Fruit fly (Drosophila melanogaster) whole organism, larva: ENCODE measurements around the gene CG7785.
A peak's percentile ranks its signal among the peaks of the same experiment; 100 is the strongest.

Source experiments
- noc ChIP-seq: fragments of 200-800 bp; sonication (Bioruptor generic); optimal IDR thresholded peaks from 3 replicates; lab custom pipeline; 2019; ENCODE audit warnings: missing biosample characterization, mild to moderate bottlenecking, missing genetic modification characterization, moderate library complexity

The CG7785 gene

DNA sequence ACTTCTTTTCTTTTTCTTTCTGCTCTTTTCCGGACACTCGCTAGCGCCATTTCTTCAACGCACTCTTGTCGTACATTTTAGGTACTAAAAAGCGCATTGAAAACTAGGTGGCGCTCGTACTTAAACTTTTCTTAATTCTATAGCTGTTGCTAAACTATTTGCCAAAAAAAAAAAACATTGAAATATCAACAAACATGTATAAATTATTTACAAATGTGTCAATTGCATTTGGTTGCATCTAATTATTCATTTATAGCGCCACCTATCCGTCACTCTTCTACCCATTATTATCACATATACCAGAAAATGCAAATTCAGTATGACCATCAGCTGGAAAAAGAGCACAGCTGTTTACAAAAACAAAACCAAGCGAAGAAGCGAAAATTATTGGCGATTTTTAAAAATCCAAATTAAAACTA, at the start of gene CG7785:
Gene CG7785 (plus strand): TSS at position 340 of the 419 bp plus-strand sequence.
- TF ChIP-seq noc (tag; lab: Kevin White, UChicago), result no peak

- TF ChIP-seq noc (tag; lab: Kevin White, UChicago), result no peak
Observed at dm6 chr3R:18004698-18005097, 16.7 kb upstream of the CG7785 start.

DNA sequence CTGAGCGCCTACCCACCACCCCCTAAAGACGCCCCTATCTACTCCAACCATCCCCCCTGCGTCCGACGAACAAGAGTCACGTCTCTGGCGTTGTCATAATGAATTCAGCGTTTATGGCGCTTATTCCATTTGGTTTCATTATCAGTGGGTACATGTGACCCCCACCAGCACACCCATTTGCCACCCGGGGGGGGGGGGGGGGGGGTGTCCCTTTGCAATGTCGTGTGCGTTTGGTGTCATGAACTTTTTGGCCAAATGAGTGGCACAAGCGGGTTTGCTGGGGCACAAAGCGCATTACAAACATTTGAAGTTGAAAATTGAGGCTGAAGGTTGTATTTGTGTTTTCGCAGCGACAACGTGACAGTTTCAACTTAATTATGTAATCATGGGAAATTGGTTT, 14.9 kb upstream of the CG7785 start:
- TF ChIP-seq noc (tag; lab: Kevin White, UChicago), result no peak

DNA sequence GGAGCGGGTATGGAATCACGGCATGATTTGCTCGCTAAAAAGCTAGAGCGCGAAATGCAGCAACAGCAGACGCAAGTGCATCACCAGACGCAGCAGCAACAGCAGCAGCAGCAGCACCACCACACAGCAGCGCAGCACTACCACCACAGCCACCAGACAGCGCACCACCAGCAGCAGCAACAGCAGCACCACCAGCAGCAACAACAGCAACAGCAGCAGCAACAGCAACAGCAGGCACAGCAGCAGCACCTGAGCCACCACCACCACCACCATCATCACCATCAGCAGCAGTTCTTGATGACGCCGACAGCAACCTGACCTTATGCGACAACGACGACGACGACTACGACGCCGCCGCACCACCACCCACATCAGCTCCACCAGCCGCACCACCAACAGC, 8.3 kb upstream of the CG7785 start:
- no peak for TF ChIP-seq noc (tag; lab: Kevin White, UChicago)

- no peak for TF ChIP-seq noc (tag; lab: Kevin White, UChicago)
Observed at dm6 chr3R:18015705-18016397, 5.5 kb upstream of the CG7785 start.

DNA sequence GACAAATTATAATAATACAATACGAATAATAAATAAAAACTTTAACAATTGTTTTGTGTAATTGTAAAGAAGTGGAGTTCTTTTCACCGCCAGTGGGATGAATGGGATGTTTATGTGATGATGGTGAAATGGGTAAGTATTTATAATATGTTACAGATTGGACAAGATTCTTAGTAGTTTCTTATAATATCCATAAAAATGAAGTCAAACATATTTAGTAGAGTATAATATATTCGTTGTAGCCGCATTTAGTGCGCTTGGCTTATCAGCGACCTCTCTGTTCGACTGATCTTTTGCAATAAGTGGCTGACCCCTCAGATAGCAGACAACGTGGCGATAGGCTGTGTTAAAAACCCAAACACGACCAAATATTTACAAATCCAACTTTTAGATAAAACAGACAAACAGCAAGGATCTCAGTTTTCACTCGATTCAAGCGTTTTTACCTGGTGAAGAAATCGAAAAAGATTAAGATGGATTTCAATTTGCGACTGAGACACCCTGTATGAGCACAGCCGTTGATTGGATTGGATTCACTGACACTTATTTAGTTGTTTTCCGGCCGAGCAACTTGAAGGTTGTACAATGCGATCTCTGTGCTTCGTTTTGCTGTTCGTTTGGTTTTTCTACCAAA, 2.5 kb upstream of the CG7785 start, which contains the start of gene DNaseII:
Gene DNaseII (plus strand): TSS at position 548 of the 634 bp plus-strand sequence.
- peak; percentile 80 for TF ChIP-seq noc (tag; lab: Kevin White, UChicago)

DNA sequence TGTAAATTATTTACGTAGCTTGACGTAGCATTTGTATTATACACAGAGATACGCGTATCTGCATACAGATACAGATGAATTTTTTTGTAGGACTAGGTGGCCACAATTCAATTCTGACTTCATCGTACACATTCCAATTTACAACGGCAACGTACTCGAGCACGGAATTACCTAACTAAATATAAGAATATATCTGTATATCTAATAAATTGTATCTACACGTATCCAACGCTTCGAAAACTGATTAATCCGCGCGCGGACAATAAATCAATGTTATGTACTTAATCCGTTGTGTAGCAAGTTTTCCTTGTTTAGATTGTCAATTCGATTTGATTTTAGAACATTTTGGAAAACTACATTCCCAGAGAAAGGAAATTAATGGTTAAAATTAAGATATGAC, 2.0 kb downstream of the CG7785 start, which contains the start of gene CG7794:
Gene CG7794 (plus strand): TSS at position 301 of the 400 bp plus-strand sequence.
- no peak for TF ChIP-seq noc (tag; lab: Kevin White, UChicago)

dm6 chr3R:18026536-18026935, 5.1 kb downstream of the CG7785 start:
- TF ChIP-seq noc (tag; lab: Kevin White, UChicago), result no peak

DNA sequence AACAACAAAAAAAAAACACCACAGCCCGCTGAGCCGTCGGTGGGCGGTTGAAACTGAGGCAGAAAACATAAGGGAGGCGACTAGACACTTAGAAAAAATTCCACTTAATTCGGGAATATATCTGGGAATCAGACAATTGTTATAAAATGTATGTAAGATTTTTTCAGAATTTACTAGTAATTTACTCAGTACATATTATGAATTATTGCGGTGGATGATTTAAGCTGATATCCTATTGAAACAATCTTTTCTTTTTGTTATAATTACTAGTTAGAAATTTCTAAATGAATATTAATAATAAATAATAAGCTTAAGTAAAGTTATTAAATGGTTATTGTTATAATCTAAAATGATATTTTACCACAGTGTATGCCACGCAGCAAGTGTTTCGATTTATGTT, 5.9 kb downstream of the CG7785 start:
- TF ChIP-seq noc (tag; lab: Kevin White, UChicago), result no peak

dm6 chr3R:18027789-18028188, 6.4 kb downstream of the CG7785 start:
- no peak for TF ChIP-seq noc (tag; lab: Kevin White, UChicago)

- TF ChIP-seq noc (tag; lab: Kevin White, UChicago), result no peak
Observed at dm6 chr3R:18029105-18029504, 7.7 kb downstream of the CG7785 start.

DNA sequence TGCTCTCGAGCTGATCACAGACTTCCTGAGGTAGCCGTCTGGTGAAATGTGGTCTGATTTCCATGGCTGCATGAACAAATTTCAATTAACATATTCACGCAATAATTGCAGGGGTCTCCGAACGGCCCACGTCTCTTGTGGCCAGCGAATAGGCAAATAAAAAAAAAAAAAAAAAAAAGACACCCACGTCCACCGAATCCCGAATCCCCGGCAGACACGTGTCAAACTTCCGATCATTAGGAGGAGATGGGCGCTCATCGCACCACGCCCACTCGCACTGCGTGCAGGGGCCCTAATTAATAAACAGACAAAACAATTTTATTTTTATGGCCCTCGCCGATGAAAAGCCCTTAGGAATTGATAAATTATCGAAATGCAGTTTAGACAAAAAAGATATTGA, 22.2 kb downstream of the CG7785 start:
- TF ChIP-seq noc (tag; lab: Kevin White, UChicago), result no peak

DNA sequence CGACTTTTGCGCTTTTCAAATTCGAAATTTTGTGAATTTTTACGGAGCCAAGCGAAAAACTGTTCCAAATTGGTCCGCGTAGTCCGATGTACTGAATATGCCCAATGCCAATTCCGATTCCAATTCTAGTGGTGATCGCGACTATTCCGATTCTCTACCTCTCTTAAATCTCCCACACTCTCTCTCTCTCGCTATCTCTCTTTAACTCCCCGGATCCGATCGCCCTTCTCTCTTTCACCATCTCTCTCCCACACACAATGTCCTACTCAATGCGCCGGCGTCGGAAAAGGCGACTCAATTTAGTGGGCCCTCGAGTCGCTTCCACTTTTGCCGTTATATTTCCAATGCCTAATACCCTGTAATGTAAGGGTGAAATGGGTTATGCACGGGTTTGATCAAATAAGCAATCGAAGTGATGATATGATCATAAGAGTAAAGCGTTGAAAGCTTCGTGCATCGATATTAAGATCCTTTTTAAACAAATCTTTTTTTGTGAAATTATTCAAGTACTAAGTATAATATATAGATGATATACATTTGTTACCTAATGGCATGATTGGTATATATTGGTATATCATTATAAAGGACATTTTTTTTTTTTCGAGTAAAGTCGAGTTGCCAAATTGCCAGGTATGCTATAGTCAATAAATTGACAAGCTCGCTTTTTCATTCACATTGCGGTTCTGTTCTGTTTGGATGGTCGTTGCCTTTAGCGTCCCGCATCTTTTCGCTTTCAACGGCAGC, 28.0 kb downstream of the CG7785 start:
- peak; percentile 10 for TF ChIP-seq noc (tag; lab: Kevin White, UChicago)

DNA sequence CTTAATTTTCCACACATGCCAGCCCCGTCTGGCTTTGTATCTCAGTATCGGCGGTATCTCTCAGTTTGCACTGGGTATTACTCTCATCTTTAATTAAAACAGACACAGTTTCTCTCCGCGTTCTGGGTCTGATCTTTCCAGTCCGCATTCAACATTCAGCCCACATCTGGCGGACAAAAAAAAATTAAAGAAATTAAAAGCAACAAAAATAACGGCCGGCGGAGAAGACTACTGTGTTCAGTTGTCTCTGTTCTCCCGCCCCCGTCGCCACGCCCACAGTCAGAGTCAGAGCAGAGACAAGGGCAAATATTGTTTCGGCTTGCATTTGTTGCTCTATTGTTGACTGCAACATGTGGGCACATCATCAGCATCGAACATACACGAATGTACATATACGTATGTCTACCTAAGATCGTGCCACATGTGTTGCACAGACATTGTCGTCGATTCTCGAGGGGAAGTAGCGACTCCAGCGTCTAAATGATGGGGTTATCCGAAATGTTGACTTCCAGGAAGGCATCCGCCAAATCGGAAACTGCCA, 28.7 kb downstream of the CG7785 start:
- TF ChIP-seq noc (tag; lab: Kevin White, UChicago), result no peak

DNA sequence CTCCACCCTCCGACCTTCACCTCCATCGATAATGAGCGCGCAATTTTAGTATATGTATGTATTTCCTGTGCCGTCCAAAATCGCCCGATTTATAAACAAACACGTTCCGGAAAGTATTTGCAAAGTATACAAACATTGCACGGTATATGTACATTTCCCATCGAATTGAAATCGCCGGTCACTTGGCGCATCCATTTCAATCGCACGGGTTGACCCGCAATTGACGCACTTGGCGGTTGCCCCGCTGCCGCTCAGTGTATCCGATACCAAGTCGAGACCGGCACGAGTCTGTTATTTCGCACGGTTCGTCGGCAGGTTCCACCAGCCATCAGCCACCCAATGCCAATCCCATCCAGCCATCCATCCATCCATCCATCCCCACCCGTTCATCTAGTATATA, 29.2 kb downstream of the CG7785 start:
- no peak for TF ChIP-seq noc (tag; lab: Kevin White, UChicago)
